Worm (Caenorhabditis elegans) whole organism, early embryonic: ENCODE measurements around the gene B0464.9.

Experiments used
- B0310.2 ChIP-seq: sonication (generic microtip); optimal IDR thresholded peaks from 2 replicates; lab custom pipeline; 2016; ENCODE audit warnings: mild to moderate bottlenecking, missing genetic modification characterization, missing compliant biosample characterization
- F13C5.2 ChIP-seq: sonication (generic microtip); optimal IDR thresholded peaks from 2 replicates; lab custom pipeline; 2017; ENCODE audit warnings: mild to moderate bottlenecking, missing genetic modification characterization, inconsistent platforms, missing compliant biosample characterization
- aly-1 ChIP-seq: sonication (generic microtip); optimal IDR thresholded peaks from 2 replicates; lab custom pipeline; 2016; ENCODE audit warnings: missing genetic modification characterization, missing compliant biosample characterization
- ama-1 ChIP-seq: fragments of 150-350 bp; optimal IDR thresholded peaks from 2 replicates; lab custom pipeline; 2014
- ceh-13 ChIP-seq: fragments of 200-800 bp; sonication (Bioruptor generic); optimal IDR thresholded peaks from 2 replicates; lab custom pipeline; 2018; ENCODE audit warnings: mild to moderate bottlenecking, missing genetic modification characterization, missing compliant biosample characterization
- ceh-36 ChIP-seq: sonication (generic microtip); optimal IDR thresholded peaks from 2 replicates; lab custom pipeline; 2016; ENCODE audit warnings: missing genetic modification characterization, inconsistent platforms, missing compliant biosample characterization
- ets-7 ChIP-seq: sonication (generic microtip); optimal IDR thresholded peaks from 2 replicates; lab custom pipeline; 2016; ENCODE audit warnings: missing genotype, missing genetic modification characterization, missing compliant biosample characterization
- flt-1 ChIP-seq: fragments of 200-800 bp; sonication (Bioruptor generic); IDR thresholded peaks from 2 replicates; pipeline ENCODE4 v1.3.6; 2022; ENCODE audit warnings: missing genetic modification characterization, missing compliant biosample characterization
- hmbx-1 ChIP-seq: sonication (generic microtip); optimal IDR thresholded peaks from 2 replicates; lab custom pipeline; 2016; ENCODE audit warnings: mild to moderate bottlenecking, missing genetic modification characterization, missing compliant biosample characterization
- hmg-4 ChIP-seq: fragments of 200-800 bp; sonication (Bioruptor generic); optimal IDR thresholded peaks from 2 replicates; lab custom pipeline; 2018; ENCODE audit warnings: mild to moderate bottlenecking, missing genetic modification characterization, missing compliant biosample characterization
- hnd-1 ChIP-seq: sonication (generic microtip); optimal IDR thresholded peaks from 2 replicates; lab custom pipeline; 2016; ENCODE audit warnings: missing genetic modification characterization, missing compliant biosample characterization
- pes-1 ChIP-seq: fragments of 200-800 bp; sonication (Bioruptor generic); IDR thresholded peaks from 2 replicates; pipeline ENCODE4 v1.3.6; 2022; ENCODE audit warnings: missing genetic modification reagents, missing genetic modification characterization, missing compliant biosample characterization
- scrt-1 ChIP-seq: fragments of 200-800 bp; sonication (Bioruptor generic); IDR thresholded peaks from 2 replicates; pipeline ENCODE4 v1.3.6; 2022; ENCODE audit warnings: missing genetic modification characterization, missing compliant biosample characterization
- sea-1 ChIP-seq: fragments of 200-800 bp; sonication (Bioruptor generic); conservative IDR thresholded peaks from 2 replicates; pipeline ENCODE4 v1.3.6; 2022; ENCODE audit warnings: missing genetic modification characterization, missing compliant biosample characterization
- tbx-11 ChIP-seq: fragments of 200-800 bp; sonication (Bioruptor generic); IDR thresholded peaks from 2 replicates; pipeline ENCODE4 v1.3.6; 2022; ENCODE audit warnings: missing genetic modification characterization, missing compliant biosample characterization
- tbx-37 ChIP-seq: fragments of 200-800 bp; sonication (Bioruptor generic); conservative IDR thresholded peaks from 2 replicates; pipeline ENCODE4 v1.3.6; 2022; ENCODE audit warnings: missing genetic modification reagents, missing genetic modification characterization, missing compliant biosample characterization
- tra-4 ChIP-seq: sonication (generic microtip); optimal IDR thresholded peaks from 2 replicates; lab custom pipeline; 2017; ENCODE audit warnings: missing genetic modification characterization, missing compliant biosample characterization

Gene B0464.9

DNA sequence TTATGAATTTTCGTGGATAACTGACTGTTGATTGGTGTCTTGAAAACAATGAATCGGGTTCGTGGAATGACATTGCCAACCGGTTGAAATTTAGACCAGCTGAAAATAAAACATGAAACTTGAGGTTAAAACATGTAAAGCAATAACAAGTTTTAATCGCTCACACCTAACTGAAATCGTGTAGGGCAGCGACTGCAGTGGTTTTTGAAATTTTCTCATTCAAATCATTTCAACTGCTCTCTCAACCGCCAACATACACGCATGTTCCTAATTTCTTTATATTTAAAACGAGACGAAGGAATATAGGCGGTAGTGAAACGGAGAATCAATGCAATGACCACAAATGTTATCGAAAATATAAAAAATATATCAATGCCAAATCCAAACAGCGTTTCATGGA, 22.7 kb upstream of the B0464.9 start:
- TF ChIP-seq sea-1 (GFP tag; lab: Robert Waterston, UW) (no peak), hmg-4 (GFP tag; lab: Kevin White, UChicago) (no peak), ama-1 (lab: Kevin White, UChicago) (no peak), ets-7 (no peak), aly-1 (tag; lab: Kevin White, UChicago) (no peak), tra-4 (no peak), B0310.2 (tag; lab: Kevin White, UChicago) (no peak), F13C5.2 (tag; lab: Kevin White, UChicago) (no peak)

ce11 chrIII:9443417-9444027, 22.0 kb upstream of the B0464.9 start, which contains the start of gene pir-2:
pir-2 (minus strand) TSS chrIII:9443634.
- 0 out of 2 replicates have a peak, but pooled peaks have one; percentile 39 for TF ChIP-seq sea-1 (GFP tag; lab: Robert Waterston, UW)
- peak; percentile 23 for TF ChIP-seq B0310.2 (tag; lab: Kevin White, UChicago)
- TF ChIP-seq hnd-1 (tag; lab: Kevin White, UChicago): no peak
- no peak for TF ChIP-seq tra-4
- no peak for TF ChIP-seq ama-1 (lab: Kevin White, UChicago)
- no peak for TF ChIP-seq aly-1 (tag; lab: Kevin White, UChicago)
- no peak for TF ChIP-seq flt-1 (GFP tag; lab: Robert Waterston, UW)
- peak; percentile 46 for TF ChIP-seq hmg-4 (GFP tag; lab: Kevin White, UChicago)
- no peak for TF ChIP-seq tbx-11 (GFP tag; lab: Robert Waterston, UW)
- TF ChIP-seq ceh-13: no peak
- no peak for TF ChIP-seq ceh-36 (tag; lab: Kevin White, UChicago)
- no peak for TF ChIP-seq tbx-37 (GFP tag; lab: Robert Waterston, UW)
- TF ChIP-seq scrt-1: no peak
- TF ChIP-seq hmbx-1 (tag; lab: Kevin White, UChicago): no peak
- peak; percentile 27; the same call in 1 of the 2 replicates for TF ChIP-seq pes-1
- no peak for TF ChIP-seq ets-7
- no peak for TF ChIP-seq F13C5.2 (tag; lab: Kevin White, UChicago)

- TF ChIP-seq pes-1: peak; percentile 52; the same call in 1 of the 2 replicates
These were observed 19.9 kb upstream of the B0464.9 start for ce11 chrIII:9445699-9446098.

ce11 chrIII:9447634-9448033, 17.9 kb upstream of the B0464.9 start:
- peak; percentile 65 for TF ChIP-seq pes-1

- TF ChIP-seq pes-1: 0 out of 2 replicates have a peak, but pooled peaks have one; percentile 13
These were observed 16.2 kb upstream of the B0464.9 start for ce11 chrIII:9449351-9449750.

- TF ChIP-seq tra-4: no peak
- no peak for TF ChIP-seq B0310.2 (tag; lab: Kevin White, UChicago)
These were observed 15.7 kb upstream of the B0464.9 start, which contains the start of gene F54C8.6 for ce11 chrIII:9449831-9450230. F54C8.6 (minus strand) TSS chrIII:9449931.

DNA sequence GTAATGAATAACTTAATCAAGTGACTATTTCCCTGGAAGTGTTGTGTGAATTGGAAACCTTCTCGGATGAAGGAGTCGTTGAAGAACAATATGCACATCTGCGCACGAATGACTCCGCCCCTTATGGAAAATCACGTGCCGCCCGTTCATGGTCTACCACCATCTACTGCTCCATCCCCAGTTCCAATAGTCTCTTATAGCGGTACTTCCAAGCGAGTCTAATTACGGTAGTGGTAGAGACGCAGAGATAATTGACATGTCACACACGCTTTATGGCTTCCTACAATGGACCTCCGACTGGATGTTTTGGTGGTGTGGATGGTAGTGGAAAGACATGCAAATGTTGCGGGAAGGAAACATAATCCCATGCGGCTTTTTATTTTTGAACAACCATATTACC, 14.6 kb upstream of the B0464.9 start:
- no peak for TF ChIP-seq hnd-1 (tag; lab: Kevin White, UChicago)
- no peak for TF ChIP-seq B0310.2 (tag; lab: Kevin White, UChicago)
- TF ChIP-seq tbx-37 (GFP tag; lab: Robert Waterston, UW): no peak
- 0 out of 2 replicates have a peak, but pooled peaks have one; percentile 36 for TF ChIP-seq flt-1 (GFP tag; lab: Robert Waterston, UW)
- TF ChIP-seq hmbx-1 (tag; lab: Kevin White, UChicago): no peak
- TF ChIP-seq scrt-1: 0 out of 2 replicates have a peak, but pooled peaks have one; percentile 12
- peak; percentile 5 for TF ChIP-seq tra-4
- no peak for TF ChIP-seq pes-1
- TF ChIP-seq tbx-11 (GFP tag; lab: Robert Waterston, UW): no peak
- no peak for TF ChIP-seq ceh-13
- TF ChIP-seq sea-1 (GFP tag; lab: Robert Waterston, UW): no peak
- TF ChIP-seq ama-1 (lab: Kevin White, UChicago): no peak
- no peak for TF ChIP-seq ets-7
- no peak for TF ChIP-seq F13C5.2 (tag; lab: Kevin White, UChicago)
- TF ChIP-seq hmg-4 (GFP tag; lab: Kevin White, UChicago): peak; percentile 65
- TF ChIP-seq aly-1 (tag; lab: Kevin White, UChicago): no peak
- TF ChIP-seq ceh-36 (tag; lab: Kevin White, UChicago): no peak

DNA sequence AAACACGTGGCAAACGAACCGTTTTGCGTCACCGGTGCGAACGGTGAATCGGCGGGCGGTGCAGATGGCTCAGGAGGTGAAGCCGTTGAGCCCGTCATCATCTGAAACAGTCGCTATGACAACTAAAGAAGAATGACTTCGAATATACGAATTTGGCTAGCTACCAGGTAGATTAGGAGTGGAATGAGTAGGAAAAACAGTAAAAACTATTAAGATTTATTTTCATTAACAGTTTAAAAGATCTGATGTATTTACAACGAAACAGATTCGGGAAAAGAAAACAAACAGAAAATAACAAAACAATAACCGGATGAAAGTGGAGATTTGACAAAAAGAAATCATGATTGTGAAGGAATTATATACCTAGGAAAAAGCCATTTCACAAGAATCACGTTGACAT, 11.6 kb upstream of the B0464.9 start, which contains the start of gene F54C8.7:
TSS of gene F54C8.7 (minus strand) at position 101 of the 400 bp plus-strand sequence.
- no peak for TF ChIP-seq aly-1 (tag; lab: Kevin White, UChicago)
- TF ChIP-seq hnd-1 (tag; lab: Kevin White, UChicago): no peak
- TF ChIP-seq ets-7: no peak
- no peak for TF ChIP-seq ama-1 (lab: Kevin White, UChicago)
- no peak for TF ChIP-seq hmg-4 (GFP tag; lab: Kevin White, UChicago)
- no peak for TF ChIP-seq tbx-37 (GFP tag; lab: Robert Waterston, UW)
- TF ChIP-seq F13C5.2 (tag; lab: Kevin White, UChicago): no peak
- TF ChIP-seq ceh-36 (tag; lab: Kevin White, UChicago): no peak
- TF ChIP-seq pes-1: no peak
- no peak for TF ChIP-seq scrt-1
- no peak for TF ChIP-seq sea-1 (GFP tag; lab: Robert Waterston, UW)
- no peak for TF ChIP-seq tra-4
- no peak for TF ChIP-seq flt-1 (GFP tag; lab: Robert Waterston, UW)
- no peak for TF ChIP-seq tbx-11 (GFP tag; lab: Robert Waterston, UW)
- TF ChIP-seq ceh-13: no peak
- TF ChIP-seq B0310.2 (tag; lab: Kevin White, UChicago): no peak
- no peak for TF ChIP-seq hmbx-1 (tag; lab: Kevin White, UChicago)
